Worm (Caenorhabditis elegans) whole organism, midembryonic: ENCODE results near the gene C15B12.9.

Experiments
- flt-1 ChIP-seq: fragments of 200-800 bp; sonication (Bioruptor generic); IDR thresholded peaks from 2 replicates; pipeline ENCODE4 v1.3.6; 2022; ENCODE audit warnings: missing genetic modification characterization, missing compliant biosample characterization
- klf-2 ChIP-seq: fragments of 200-800 bp; sonication (Bioruptor generic); conservative IDR thresholded peaks from 2 replicates; pipeline ENCODE4 v1.3.6; 2022; ENCODE audit warnings: missing genetic modification reagents, missing genetic modification characterization, missing compliant biosample characterization
- med-1 ChIP-seq: sonication (generic microtip); optimal IDR thresholded peaks from 2 replicates; lab custom pipeline; 2017; ENCODE audit warnings: missing genetic modification characterization, mild to moderate bottlenecking, missing compliant biosample characterization, antibody characterized with exemption, missing genetic modification reagents; ENCODE audit not compliant: insufficient read depth
- ref-1 ChIP-seq: fragments of 200-800 bp; sonication (Bioruptor generic); conservative IDR thresholded peaks from 2 replicates; pipeline ENCODE4 v1.3.6; 2022; ENCODE audit warnings: missing genetic modification reagents, missing genetic modification characterization, missing compliant biosample characterization
- tab-1 ChIP-seq: fragments of 200-800 bp; sonication (Bioruptor generic); IDR thresholded peaks from 2 replicates; pipeline ENCODE4 v1.3.6; 2022; ENCODE audit warnings: missing genetic modification characterization, missing compliant biosample characterization
- ztf-29 ChIP-seq: fragments of 200-800 bp; sonication (Bioruptor generic); IDR thresholded peaks from 2 replicates; pipeline ENCODE4 v1.3.6; 2022; ENCODE audit warnings: missing genetic modification reagents, missing genetic modification characterization, missing compliant biosample characterization

- TF ChIP-seq ztf-29: no peak
- no peak for TF ChIP-seq tab-1 (GFP tag; lab: Robert Waterston, UW)
- no peak for TF ChIP-seq ref-1 (GFP tag; lab: Robert Waterston, UW)
- TF ChIP-seq med-1 (GFP tag; lab: Kevin White, UChicago): no peak
- TF ChIP-seq flt-1 (GFP tag; lab: Robert Waterston, UW): no peak
- TF ChIP-seq klf-2 (GFP tag; lab: Robert Waterston, UW): no peak
These were observed 16.2 kb downstream of the C15B12.9 start, which contains the start of gene gar-1 for ce11 chrX:6484780-6485179.
